Worm (Caenorhabditis elegans) whole organism, L1 larva: ENCODE measurements around the gene prkl-1.

Experiments used
- lin-39 ChIP-seq: fragments of 150-350 bp; optimal IDR thresholded peaks from 2 replicates; lab custom pipeline; 2014; ENCODE audit warnings: missing biosample characterization, missing genetic modification reagents, missing genetic modification characterization
- lsy-2 ChIP-seq, 2 experiments: fragments of 150-350 bp; optimal IDR thresholded peaks; 2 replicates each; lab custom pipeline; 2014; ENCODE audit warnings: missing biosample characterization in 2 of 2, missing genetic modification characterization in 2 of 2
- nhr-19 ChIP-seq: fragments of 200-800 bp; sonication (Bioruptor generic); conservative IDR thresholded peaks from 2 replicates; pipeline ENCODE4 v1.3.6; 2022; ENCODE audit warnings: missing genetic modification characterization, missing compliant biosample characterization
- pag-3 ChIP-seq: sonication (generic microtip); optimal IDR thresholded peaks from 2 replicates; lab custom pipeline; 2017; ENCODE audit warnings: missing genetic modification characterization, mild to moderate bottlenecking, missing compliant biosample characterization, antibody characterized with exemption, borderline replicate concordance; ENCODE audit not compliant: insufficient read depth
- unc-62 ChIP-seq: fragments of 150-350 bp; optimal IDR thresholded peaks from 2 replicates; lab custom pipeline; 2014; ENCODE audit warnings: missing biosample characterization, missing genetic modification reagents, missing genetic modification characterization

DNA sequence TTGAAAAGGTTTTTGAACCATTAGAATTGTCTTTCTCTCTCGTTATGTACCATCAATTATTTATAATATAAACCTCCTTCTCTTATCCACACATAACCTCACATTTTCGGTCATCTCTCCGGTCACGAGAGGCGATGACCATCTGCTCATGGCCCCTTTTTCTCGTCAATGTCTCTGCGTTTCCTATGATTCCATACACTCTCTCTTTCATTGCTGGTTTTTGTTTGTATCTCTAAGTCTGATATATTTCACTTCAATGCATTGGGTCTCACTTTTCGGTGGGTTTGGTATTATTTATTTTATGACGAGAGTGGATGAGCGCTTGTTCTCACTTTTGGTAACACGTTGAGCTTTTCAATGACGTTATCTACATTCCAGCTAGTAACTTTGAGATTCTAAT is 36.3 kb upstream of the prkl-1 start:
- TF ChIP-seq lin-39 (tag; lab: Kevin White, UChicago) = peak; percentile 34
- peak; percentile 72 to 81 for TF ChIP-seq lsy-2 (tag; optimal IDR thresholded peaks at IDR 0.05; lab: Kevin White, UChicago)
- no peak for TF ChIP-seq unc-62 (GFP tag; lab: Kevin White, UChicago)
- TF ChIP-seq pag-3 (tag; lab: Kevin White, UChicago) = no peak
- peak; percentile 74 for TF ChIP-seq nhr-19 (GFP tag; lab: Robert Waterston, UW)
